Fruit fly (Drosophila melanogaster): ENCODE data around the gene ninaA.
A peak's percentile ranks its signal among the peaks of the same experiment; 100 is the strongest.

The ninaA gene

dm6 chr2L:855052-855547 lies 22.0 kb upstream of the ninaA start, which contains the start of gene CG13949 (continued):
- TF ChIP-seq rib (GFP tag; IDR thresholded peaks at IDR 0.05) (peak; percentile 80), sob (GFP tag; IDR thresholded peaks at IDR 0.05) (peak; percentile 85), Dek (tag; optimal IDR thresholded peaks at IDR 0.05) (peak; percentile 68), fd102C (GFP tag; optimal IDR thresholded peaks at IDR 0.05) (no peak), Lhr (GFP tag; optimal IDR thresholded peaks at IDR 0.05) (peak; percentile 98), CG9215 (GFP tag; IDR thresholded peaks at IDR 0.05) (peak; percentile 39), NfI (GFP tag; optimal IDR thresholded peaks at IDR 0.05) (peak; percentile 62), pfk (GFP tag; optimal IDR thresholded peaks at IDR 0.05) (no peak), H15 (GFP tag; IDR thresholded peaks at IDR 0.05) (peak; percentile 71; the same call in 2 of the 3 replicates), CG11695 (GFP tag; IDR thresholded peaks at IDR 0.05) (peak; percentile 76; the same call in 2 of the 3 replicates), Hey (tag; optimal IDR thresholded peaks at IDR 0.05) (no peak), abd-A (tag; optimal IDR thresholded peaks at IDR 0.05) (no peak), fru (optimal IDR thresholded peaks at IDR 0.05) (no peak), insv (GFP tag; optimal IDR thresholded peaks at IDR 0.05) (peak in 1 of 2 experiments; percentile 3), CG17802 (tag; optimal IDR thresholded peaks at IDR 0.05) (no peak), CG1832 (GFP tag; optimal IDR thresholded peaks at IDR 0.05) (no peak), pan (optimal IDR thresholded peaks at IDR 0.05) (no peak), pan (GFP tag; optimal IDR thresholded peaks at IDR 0.05 in 1 of 2, IDR thresholded peaks at IDR 0.05 in 1 of 2) (peak in 1 of 2 experiments; percentile 83), Ravus (GFP tag; IDR thresholded peaks at IDR 0.05) (peak; percentile 35), Dbx (GFP tag; IDR thresholded peaks at IDR 0.05) (peak; percentile 82), bbx (GFP tag; IDR thresholded peaks at IDR 0.05; ENCODE audit: partially characterized antibody) (peak; percentile 64; the same call in 1 of the 2 replicates), amos (GFP tag; IDR thresholded peaks at IDR 0.05; ENCODE audit: partially characterized antibody) (peak; percentile 56), hbn (GFP tag; IDR thresholded peaks at IDR 0.05; ENCODE audit: partially characterized antibody) (peak; percentile 49; the same call in 1 of the 2 replicates), danr (GFP tag; IDR thresholded peaks at IDR 0.05) (no peak), unc-4 (GFP tag; IDR thresholded peaks at IDR 0.05; ENCODE audit: partially characterized antibody) (peak; percentile 44; the same call in 1 of the 2 replicates), prd (optimal IDR thresholded peaks at IDR 0.05) (no peak), prd (GFP tag; IDR thresholded peaks at IDR 0.05) (peak; percentile 80), Dll (GFP tag; IDR thresholded peaks at IDR 0.05; ENCODE audit: partially characterized antibody) (0 out of 4 replicates have a peak, but pooled peaks have one; percentile 40), tx (GFP tag; optimal IDR thresholded peaks at IDR 0.05) (peak; percentile 61), CG6765 (GFP tag; optimal IDR thresholded peaks at IDR 0.05) (peak; percentile 12), wdn (GFP tag; IDR thresholded peaks at IDR 0.05) (peak; percentile 64; the same call in 1 of the 2 replicates), Pdp1 (GFP tag; optimal IDR thresholded peaks at IDR 0.05) (peak; percentile 1 to 66), so (GFP tag; IDR thresholded peaks at IDR 0.05) (no peak), NK7.1 (GFP tag; optimal IDR thresholded peaks at IDR 0.05) (peak; percentile 22), CG11456 (GFP tag; IDR thresholded peaks at IDR 0.05) (peak; percentile 87), CG3995 (GFP tag; optimal IDR thresholded peaks at IDR 0.05) (peak; percentile 70), dm (GFP tag; optimal IDR thresholded peaks at IDR 0.05) (peak; percentile 25), Oli (tag; optimal IDR thresholded peaks at IDR 0.05) (peak; percentile 15), ttk (GFP tag; IDR thresholded peaks at IDR 0.05) (peak; percentile 80), CG33213 (GFP tag; optimal IDR thresholded peaks at IDR 0.05) (peak; percentile 71), Hsf (GFP tag; optimal IDR thresholded peaks at IDR 0.05) (peak; percentile 64), corto (GFP tag; optimal IDR thresholded peaks at IDR 0.05) (no peak), CG2199 (GFP tag; IDR thresholded peaks at IDR 0.05) (peak; percentile 72; the same call in 2 of the 3 replicates), crol (GFP tag; IDR thresholded peaks at IDR 0.05) (no peak), CG11085 (GFP tag; IDR thresholded peaks at IDR 0.05) (peak; percentile 63), ap (GFP tag; IDR thresholded peaks at IDR 0.05) (no peak), croc (GFP tag; conservative IDR thresholded peaks at IDR 0.05) (no peak; the same call in 2 of the 3 replicates), Myb (GFP tag; optimal IDR thresholded peaks at IDR 0.05) (peak; percentile 100), CG15011 (GFP tag; optimal IDR thresholded peaks at IDR 0.05) (no peak), eyg (GFP tag; optimal IDR thresholded peaks at IDR 0.05) (no peak), Med (GFP tag) (peak; percentile 89)

Measured in whole organism, embryonic.